Fruit fly (Drosophila melanogaster) whole organism, pupa: Measurements from ENCODE around the gene dy.

Experiments used
- CG14655 ChIP-seq: fragments of 200-800 bp; sonication (Bioruptor generic); optimal IDR thresholded peaks from 3 replicates; lab custom pipeline; 2017; ENCODE audit warnings: mild to moderate bottlenecking, missing biosample characterization, missing genetic modification reagents, missing genetic modification characterization
- CG15710 ChIP-seq: fragments of 200-800 bp; sonication (Bioruptor generic); optimal IDR thresholded peaks from 2 replicates; lab custom pipeline; 2018; ENCODE audit warnings: missing biosample characterization, mild to moderate bottlenecking, missing genetic modification characterization, moderate library complexity
- CG17806 ChIP-seq: fragments of 200-800 bp; sonication (Bioruptor generic); optimal IDR thresholded peaks from 2 replicates; lab custom pipeline; 2018; ENCODE audit warnings: missing biosample characterization, mild to moderate bottlenecking, missing genetic modification characterization, moderate library complexity
- CG32121 ChIP-seq: fragments of 200-800 bp; sonication (Bioruptor generic); IDR thresholded peaks from 2 replicates; pipeline ENCODE4 v1.3.6; 2022; ENCODE audit warnings: missing biosample characterization, missing genetic modification characterization
- CG4496 ChIP-seq: fragments of 200-800 bp; sonication (Bioruptor generic); IDR thresholded peaks from 3 replicates; pipeline ENCODE4 v1.3.6; 2022; ENCODE audit warnings: missing biosample characterization, missing genetic modification characterization
- CG8159 ChIP-seq: fragments of 200-800 bp; sonication (Bioruptor generic); optimal IDR thresholded peaks from 3 replicates; lab custom pipeline; 2018; ENCODE audit warnings: missing biosample characterization, mild to moderate bottlenecking, missing genetic modification characterization, moderate library complexity
- D1 ChIP-seq: fragments of 200-800 bp; sonication (Bioruptor generic); optimal IDR thresholded peaks from 2 replicates; lab custom pipeline; 2018; ENCODE audit warnings: missing biosample characterization, mild to moderate bottlenecking, missing genetic modification characterization, moderate library complexity
- Ets98B ChIP-seq: fragments of 200-800 bp; sonication (Bioruptor generic); IDR thresholded peaks from 2 replicates; pipeline ENCODE4 v1.3.6; 2022; ENCODE audit warnings: missing biosample characterization, missing genetic modification characterization
- Pif1B ChIP-seq: fragments of 200-800 bp; sonication (Bioruptor generic); optimal IDR thresholded peaks from 3 replicates; lab custom pipeline; 2016; ENCODE audit warnings: missing biosample characterization, missing genetic modification characterization
- fd96Ca ChIP-seq: fragments of 200-800 bp; sonication (Bioruptor generic); IDR thresholded peaks from 3 replicates; pipeline ENCODE4 v1.3.6; 2022; ENCODE audit warnings: missing biosample characterization, missing genetic modification characterization
- gl ChIP-seq: fragments of 200-800 bp; sonication (Bioruptor generic); optimal IDR thresholded peaks from 2 replicates; lab custom pipeline; 2018; ENCODE audit warnings: missing biosample characterization, mild to moderate bottlenecking, missing genetic modification characterization

The dy gene

dm6 chrX:11728999-11729398, 49.6 kb downstream of the dy start, which contains the start of gene inaF-D:
Gene inaF-D, minus strand, starts transcription at chrX:11729099.
- no peak for TF ChIP-seq gl (tag; lab: Kevin White, UChicago)
- TF ChIP-seq fd96Ca = no peak
- TF ChIP-seq CG4496 = no peak
- TF ChIP-seq CG8159 (tag; lab: Kevin White, UChicago) = no peak
- no peak for TF ChIP-seq CG15710 (tag; lab: Kevin White, UChicago)
- TF ChIP-seq Pif1B (GFP tag; lab: Kevin White, UChicago) = no peak
- no peak for TF ChIP-seq D1 (tag; lab: Kevin White, UChicago)

- TF ChIP-seq CG8159 (tag; lab: Kevin White, UChicago) = no peak
- no peak for TF ChIP-seq D1 (tag; lab: Kevin White, UChicago)
- TF ChIP-seq CG14655 (GFP tag; lab: Kevin White, UChicago) = no peak
- TF ChIP-seq, all 21 proteins: peak for 0
Observed at dm6 chrX:11723946-11724345, 54.6 kb downstream of the dy start, which contains the start of gene CG15221. Gene CG15221, plus strand, starts transcription at chrX:11724246.

dm6 chrX:11720138-11720537, 58.4 kb downstream of the dy start, which contains the start of gene Tango10:
Gene Tango10, plus strand, starts transcription at chrX:11720245.
- TF ChIP-seq CG17806 (tag; lab: Kevin White, UChicago) (peak; percentile 13), CG32121 (peak; percentile 40; the same call in 1 of the 2 replicates), Ets98B (0 out of 2 replicates have a peak, but pooled peaks have one; percentile 24), CG4496 (no peak), fd96Ca (peak; percentile 53; the same call in 1 of the 3 replicates), CG15710 (tag; lab: Kevin White, UChicago) (peak; percentile 38)
